Worm (Caenorhabditis elegans) whole organism, L2 larva: ENCODE measurements around the gene aka-1.

Experiments used
- C34F6.9 ChIP-seq: fragments of 150-350 bp; optimal IDR thresholded peaks from 2 replicates; lab custom pipeline; 2014; ENCODE audit warnings: missing biosample characterization, missing genetic modification characterization
- F13H6.1 ChIP-seq: sonication (generic microtip); optimal IDR thresholded peaks from 2 replicates; lab custom pipeline; 2016; ENCODE audit warnings: missing genetic modification characterization, missing compliant biosample characterization
- ZK546.5 ChIP-seq: sonication (generic microtip); optimal IDR thresholded peaks from 2 replicates; lab custom pipeline; 2017; ENCODE audit warnings: missing biosample characterization, missing genetic modification characterization
- alr-1 ChIP-seq: fragments of 150-350 bp; optimal IDR thresholded peaks from 2 replicates; lab custom pipeline; 2014; ENCODE audit warnings: missing biosample characterization, missing genetic modification characterization
- aly-2 ChIP-seq: fragments of 150-350 bp; optimal IDR thresholded peaks from 2 replicates; lab custom pipeline; 2014; ENCODE audit warnings: missing biosample characterization, missing genetic modification characterization
- ama-1 ChIP-seq: fragments of 150-350 bp; optimal IDR thresholded peaks from 2 replicates; lab custom pipeline; 2018; ENCODE audit warnings: inconsistent platforms
- blmp-1 ChIP-seq: sonication (generic microtip); optimal IDR thresholded peaks from 2 replicates; lab custom pipeline; 2017; ENCODE audit warnings: missing genetic modification characterization, mild to moderate bottlenecking, missing compliant biosample characterization, antibody characterized with exemption, moderate library complexity; ENCODE audit not compliant: insufficient read depth
- ceh-82 ChIP-seq: fragments of 150-350 bp; optimal IDR thresholded peaks from 2 replicates; lab custom pipeline; 2014; ENCODE audit warnings: missing biosample characterization, missing genetic modification characterization
- crh-2 ChIP-seq: sonication (generic microtip); optimal IDR thresholded peaks from 2 replicates; lab custom pipeline; 2017; ENCODE audit warnings: missing biosample characterization, missing genetic modification characterization
- egl-27 ChIP-seq: sonication (generic microtip); optimal IDR thresholded peaks from 3 replicates; lab custom pipeline; 2017; ENCODE audit warnings: missing biosample characterization, missing genetic modification reagents, missing genetic modification characterization
- elt-3 ChIP-seq: sonication (generic microtip); optimal IDR thresholded peaks from 2 replicates; lab custom pipeline; 2017; ENCODE audit warnings: missing biosample characterization, missing genetic modification characterization
- fos-1 ChIP-seq: fragments of 150-350 bp; optimal IDR thresholded peaks from 2 replicates; lab custom pipeline; 2014; ENCODE audit warnings: missing biosample characterization, missing genetic modification characterization
- gmeb-1 ChIP-seq: fragments of 150-350 bp; optimal IDR thresholded peaks from 2 replicates; lab custom pipeline; 2014; ENCODE audit warnings: missing biosample characterization, missing genetic modification characterization
- lin-11 ChIP-seq: fragments of 150-350 bp; sonication (generic microtip); optimal IDR thresholded peaks from 2 replicates; lab custom pipeline; 2014; ENCODE audit warnings: missing biosample characterization, missing genetic modification characterization, inconsistent platforms, mixed read lengths
- lin-13 ChIP-seq: fragments of 150-350 bp; optimal IDR thresholded peaks from 2 replicates; lab custom pipeline; 2014; ENCODE audit warnings: missing biosample characterization, missing genetic modification reagents, missing genetic modification characterization
- lin-39 ChIP-seq: fragments of 150-350 bp; optimal IDR thresholded peaks from 2 replicates; lab custom pipeline; 2014; ENCODE audit warnings: missing biosample characterization, missing genetic modification reagents, missing genetic modification characterization
- lsy-2 ChIP-seq, 2 experiments: fragments of 150-350 bp in 1 of 2; sonication (generic microtip) in 1 of 2; optimal IDR thresholded peaks; 2 replicates each; lab custom pipeline; 2014 to 2017; ENCODE audit warnings: missing biosample characterization in 2 of 2, missing genetic modification characterization in 2 of 2
- mdl-1 ChIP-seq, 2 experiments: fragments of 150-350 bp in 1 of 2; sonication (generic microtip) in 1 of 2; optimal IDR thresholded peaks; 2 replicates each; lab custom pipeline; 2017; ENCODE audit warnings: missing biosample characterization in 2 of 2, missing genetic modification characterization in 2 of 2
- nhr-10 ChIP-seq: sonication (generic microtip); optimal IDR thresholded peaks from 2 replicates; lab custom pipeline; 2017; ENCODE audit warnings: missing biosample characterization, missing genetic modification characterization
- nhr-12 ChIP-seq: fragments of 150-350 bp; optimal IDR thresholded peaks from 2 replicates; lab custom pipeline; 2014; ENCODE audit warnings: missing biosample characterization, missing genetic modification characterization
- nhr-129 ChIP-seq: fragments of 150-350 bp; optimal IDR thresholded peaks from 2 replicates; lab custom pipeline; 2014; ENCODE audit warnings: missing biosample characterization, missing genetic modification characterization
- nhr-237 ChIP-seq: fragments of 150-350 bp; optimal IDR thresholded peaks from 2 replicates; lab custom pipeline; 2014; ENCODE audit warnings: missing biosample characterization, missing genetic modification characterization
- nhr-77 ChIP-seq: fragments of 150-350 bp; optimal IDR thresholded peaks from 2 replicates; lab custom pipeline; 2014; ENCODE audit warnings: missing biosample characterization, missing genetic modification characterization
- peb-1 ChIP-seq: fragments of 150-350 bp; optimal IDR thresholded peaks from 2 replicates; lab custom pipeline; 2014; ENCODE audit warnings: missing biosample characterization, missing genetic modification characterization
- sem-4 ChIP-seq: fragments of 150-350 bp; optimal IDR thresholded peaks from 2 replicates; lab custom pipeline; 2014; ENCODE audit warnings: missing biosample characterization, missing genetic modification reagents, missing genetic modification characterization
- skn-1 ChIP-seq: sonication (generic microtip); optimal IDR thresholded peaks from 2 replicates; lab custom pipeline; 2017; ENCODE audit warnings: missing biosample characterization, missing genetic modification characterization
- sma-9 ChIP-seq, 2 experiments: fragments of 150-350 bp in 1 of 2; sonication (generic microtip) in 1 of 2; optimal IDR thresholded peaks; 2 replicates each; lab custom pipeline; 2014 to 2016; ENCODE audit warnings: missing genetic modification characterization in 2 of 2, mild to moderate bottlenecking in 1 of 2, missing biosample characterization in 1 of 2, missing compliant biosample characterization in 1 of 2, missing genetic modification reagents in 1 of 2, moderate library complexity in 1 of 2
- snpc-4 ChIP-seq: fragments of 150-350 bp; optimal IDR thresholded peaks from 2 replicates; lab custom pipeline; 2014; ENCODE audit warnings: missing biosample characterization, missing genetic modification characterization
- unc-39 ChIP-seq: fragments of 150-350 bp; optimal IDR thresholded peaks from 2 replicates; lab custom pipeline; 2014; ENCODE audit warnings: missing biosample characterization, missing genetic modification characterization
- zag-1 ChIP-seq: fragments of 150-350 bp; optimal IDR thresholded peaks from 2 replicates; lab custom pipeline; 2014; ENCODE audit warnings: missing biosample characterization, missing genetic modification characterization
- ztf-1 ChIP-seq: fragments of 200-800 bp; sonication (Bioruptor generic); conservative IDR thresholded peaks from 2 replicates; pipeline ENCODE4 v1.3.6; 2022; ENCODE audit warnings: missing genetic modification characterization, missing compliant biosample characterization
- ztf-4 ChIP-seq: fragments of 150-350 bp; optimal IDR thresholded peaks from 2 replicates; lab custom pipeline; 2014; ENCODE audit warnings: missing biosample characterization, missing genetic modification characterization

aka-1 gene

ce11 chrII:7499390-7499789 is 21.1 kb upstream of the aka-1 start, which contains the start of gene srab-14:
Gene srab-14 (minus strand): TSS chrII:7499490.
- TF ChIP-seq sma-9 (GFP tag; optimal IDR thresholded peaks at IDR 0.05; lab: Kevin White, UChicago): no peak
- TF ChIP-seq sma-9 (tag; optimal IDR thresholded peaks at IDR 0.05; lab: Kevin White, UChicago): no peak
- TF ChIP-seq C34F6.9: no peak
- TF ChIP-seq gmeb-1 (tag; lab: Kevin White, UChicago): no peak
- TF ChIP-seq fos-1 (tag; lab: Kevin White, UChicago): no peak
- no peak for TF ChIP-seq lsy-2 (tag; optimal IDR thresholded peaks at IDR 0.05; lab: Kevin White, UChicago)
- no peak for TF ChIP-seq ceh-82 (tag; lab: Kevin White, UChicago)
- TF ChIP-seq nhr-77 (tag; lab: Kevin White, UChicago): no peak
- no peak for TF ChIP-seq sem-4 (tag; lab: Kevin White, UChicago)
- no peak for TF ChIP-seq nhr-237

- no peak for TF ChIP-seq unc-39 (tag; lab: Kevin White, UChicago)
- peak; percentile 67 for TF ChIP-seq blmp-1 (tag; lab: Kevin White, UChicago)
- no peak for TF ChIP-seq skn-1 (tag; lab: Kevin White, UChicago)
- TF ChIP-seq, all 48 proteins: peak for 1
These were observed 17.7 kb upstream of the aka-1 start, which contains the start of gene spi-1 for ce11 chrII:7496070-7496469. Gene spi-1 (plus strand): TSS chrII:7496247.

DNA sequence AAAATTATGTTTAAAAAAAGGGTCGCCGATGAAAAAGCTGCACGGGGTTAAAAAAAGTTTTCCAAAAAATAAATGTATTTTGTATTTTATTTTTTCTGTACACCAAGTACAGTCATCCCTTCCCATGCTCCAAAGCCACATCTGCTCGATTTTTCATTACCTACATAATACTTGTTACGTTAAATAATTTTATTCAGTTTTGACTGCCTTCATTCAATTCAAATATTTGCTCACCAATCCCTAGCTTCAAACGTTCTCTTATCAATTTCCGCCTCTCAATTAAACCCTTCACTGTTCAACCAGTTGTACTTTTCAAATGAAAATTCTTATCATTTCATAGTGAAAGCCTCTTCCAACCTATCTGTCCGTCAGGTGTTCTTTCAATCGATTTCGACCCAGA is 15.8 kb upstream of the aka-1 start, which contains the start of gene R10H1.1:
Gene R10H1.1 (plus strand): TSS at position 301 of the 400 bp plus-strand sequence.
- TF ChIP-seq ztf-4: no peak
- TF ChIP-seq ama-1 (lab: Kevin White, UChicago): no peak
- no peak for TF ChIP-seq nhr-77 (tag; lab: Kevin White, UChicago)
- no peak for TF ChIP-seq nhr-129 (tag; lab: Kevin White, UChicago)
- TF ChIP-seq mdl-1 (tag; optimal IDR thresholded peaks at IDR 0.05; lab: Kevin White, UChicago): no peak
- TF ChIP-seq crh-2: no peak
- no peak for TF ChIP-seq F13H6.1 (tag; lab: Kevin White, UChicago)
- TF ChIP-seq egl-27: no peak
- no peak for TF ChIP-seq lin-39
- no peak for TF ChIP-seq gmeb-1 (tag; lab: Kevin White, UChicago)
- TF ChIP-seq lsy-2 (tag; optimal IDR thresholded peaks at IDR 0.05; lab: Kevin White, UChicago): no peak
- TF ChIP-seq, all 48 proteins: peak for 0

ce11 chrII:7493599-7493998 is 15.3 kb upstream of the aka-1 start, which contains the start of gene nas-23:
Gene nas-23 (minus strand): TSS chrII:7493699.
- TF ChIP-seq ZK546.5 (tag; lab: Kevin White, UChicago): no peak
- TF ChIP-seq sma-9 (GFP tag; optimal IDR thresholded peaks at IDR 0.05; lab: Kevin White, UChicago): no peak
- no peak for TF ChIP-seq sma-9 (tag; optimal IDR thresholded peaks at IDR 0.05; lab: Kevin White, UChicago)
- TF ChIP-seq, all 48 proteins: peak for 0

ce11 chrII:7489605-7490004 is 11.3 kb upstream of the aka-1 start, which contains the start of gene D1022.9:
Gene D1022.9 (minus strand): TSS chrII:7489705.
- TF ChIP-seq nhr-12 (no peak), lsy-2 (tag; optimal IDR thresholded peaks at IDR 0.05; lab: Kevin White, UChicago) (no peak), ztf-1 (GFP tag; lab: Robert Waterston, UW) (no peak), F13H6.1 (tag; lab: Kevin White, UChicago) (no peak), lin-13 (no peak), ZK546.5 (tag; lab: Kevin White, UChicago) (no peak), zag-1 (no peak), mdl-1 (tag; optimal IDR thresholded peaks at IDR 0.05; lab: Kevin White, UChicago) (no peak), nhr-10 (tag; lab: Kevin White, UChicago) (no peak), nhr-129 (tag; lab: Kevin White, UChicago) (no peak), snpc-4 (tag; lab: Kevin White, UChicago) (no peak), ztf-4 (no peak), alr-1 (tag; lab: Kevin White, UChicago) (no peak), gmeb-1 (tag; lab: Kevin White, UChicago) (no peak), lin-11 (tag; lab: Kevin White, UChicago) (no peak), nhr-77 (tag; lab: Kevin White, UChicago) (no peak), elt-3 (tag; lab: Kevin White, UChicago) (no peak)
- TF ChIP-seq, all 48 proteins: peak for 0

DNA sequence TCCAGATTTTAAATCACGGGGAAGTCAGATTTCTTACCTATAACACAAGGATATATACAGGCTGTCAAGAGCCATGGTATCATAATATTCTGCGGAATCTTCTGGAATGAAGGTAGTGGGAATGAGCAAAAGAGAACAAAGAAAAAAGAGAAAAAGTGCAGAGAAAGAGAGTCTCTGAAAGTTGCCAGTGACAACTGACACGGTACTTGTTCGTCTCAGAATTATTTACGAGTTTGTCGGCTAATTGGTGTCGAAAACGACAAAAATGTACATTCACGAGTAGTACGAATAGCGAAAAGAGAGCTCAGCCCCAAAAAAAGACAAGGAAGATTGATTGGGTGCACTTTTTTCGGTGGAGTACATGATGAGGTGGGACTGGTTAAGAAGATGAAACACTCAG is 4.7 kb upstream of the aka-1 start, which contains the start of gene cah-2:
Gene cah-2 (minus strand): TSS at position 101 of the 400 bp plus-strand sequence.
- no peak for TF ChIP-seq peb-1
- TF ChIP-seq aly-2 (tag; lab: Kevin White, UChicago): no peak
- TF ChIP-seq skn-1 (tag; lab: Kevin White, UChicago): no peak
- TF ChIP-seq fos-1 (tag; lab: Kevin White, UChicago): no peak
- TF ChIP-seq zag-1: no peak
- TF ChIP-seq lsy-2 (tag; optimal IDR thresholded peaks at IDR 0.05; lab: Kevin White, UChicago): no peak
- no peak for TF ChIP-seq nhr-12
